Fruit fly (Drosophila melanogaster) whole organism, pupa: ENCODE results near the gene Cpr35B.

ENCODE experiments used
- CG10348 ChIP-seq: fragments of 200-800 bp; sonication (Bioruptor generic); IDR thresholded peaks from 2 replicates; pipeline ENCODE4 v1.3.6; 2022; ENCODE audit warnings: missing biosample characterization, missing genetic modification characterization
- CG15710 ChIP-seq: fragments of 200-800 bp; sonication (Bioruptor generic); optimal IDR thresholded peaks from 2 replicates; lab custom pipeline; 2018; ENCODE audit warnings: missing biosample characterization, mild to moderate bottlenecking, missing genetic modification characterization, moderate library complexity
- CG8159 ChIP-seq: fragments of 200-800 bp; sonication (Bioruptor generic); optimal IDR thresholded peaks from 3 replicates; lab custom pipeline; 2018; ENCODE audit warnings: missing biosample characterization, mild to moderate bottlenecking, missing genetic modification characterization, moderate library complexity
- gl ChIP-seq: fragments of 200-800 bp; sonication (Bioruptor generic); optimal IDR thresholded peaks from 2 replicates; lab custom pipeline; 2018; ENCODE audit warnings: missing biosample characterization, mild to moderate bottlenecking, missing genetic modification characterization

DNA sequence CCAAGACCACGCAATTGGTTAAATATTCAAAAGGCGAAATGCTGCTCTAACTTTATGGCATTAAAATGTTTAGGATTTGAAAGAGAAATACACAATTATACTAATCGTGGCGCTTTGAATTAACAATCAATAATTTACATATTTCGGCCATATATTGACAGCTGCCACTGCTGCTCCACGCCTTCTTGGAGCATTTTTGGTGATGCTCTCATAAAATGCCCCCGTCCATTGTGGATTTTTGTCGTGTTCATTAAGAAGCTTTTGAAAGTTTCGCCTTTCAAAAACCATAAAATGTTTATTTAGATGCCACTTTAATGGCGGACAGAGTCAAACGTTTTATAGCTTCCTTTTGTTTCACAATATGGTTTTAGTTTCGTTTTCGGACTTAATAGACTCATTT lies 13.9 kb downstream of the Cpr35B start:
- TF ChIP-seq CG8159 (no peak), CG15710 (no peak), gl (tag; lab: Kevin White, UChicago) (no peak), CG10348 (GFP tag; lab: Robert Waterston, UW) (no peak)
